Fruit fly (Drosophila melanogaster): ENCODE measurements around the gene CG3436.

CG3436 gene

DNA sequence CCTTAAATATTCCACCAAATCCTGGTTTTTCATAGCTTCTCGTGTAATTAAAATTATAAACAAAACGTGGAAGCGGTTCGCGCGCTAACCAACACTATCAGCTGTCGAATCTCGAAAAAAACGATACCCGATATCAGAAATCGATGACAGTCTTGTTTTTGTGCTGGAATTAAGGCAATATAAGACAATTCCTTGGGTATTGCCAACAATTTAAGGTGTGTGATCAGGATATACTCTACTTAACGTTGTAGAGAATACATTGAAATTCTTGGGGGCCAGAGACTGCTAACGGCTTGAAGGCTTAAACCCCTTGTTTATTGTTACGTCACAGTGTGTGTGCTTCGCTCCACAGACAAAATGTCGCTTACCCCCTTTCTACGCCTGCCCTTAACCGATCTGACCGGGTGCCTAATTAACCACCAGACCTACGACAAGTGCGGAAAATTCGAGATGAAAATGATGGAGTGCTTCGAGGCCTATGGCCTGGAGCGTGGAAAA, 565 bp upstream of the CG3436 start, which contains the start of gene Pus10 (continued):
- TF ChIP-seq CG2199 (GFP tag; IDR thresholded peaks at IDR 0.05) (no peak), CG15601 (tag; optimal IDR thresholded peaks at IDR 0.05) (no peak), Vsx1 (GFP tag; optimal IDR thresholded peaks at IDR 0.05) (peak; percentile 50), CG34376 (GFP tag; optimal IDR thresholded peaks at IDR 0.05) (no peak), crp (GFP tag; optimal IDR thresholded peaks at IDR 0.05) (peak; percentile 54 to 92), CG4282 (GFP tag; optimal IDR thresholded peaks at IDR 0.05) (no peak), abd-A (tag; optimal IDR thresholded peaks at IDR 0.05) (no peak), CG11456 (GFP tag; IDR thresholded peaks at IDR 0.05) (no peak), CG14710 (tag; optimal IDR thresholded peaks at IDR 0.05) (peak; percentile 5), CG9932 (GFP tag; IDR thresholded peaks at IDR 0.05) (no peak), wek (GFP tag; optimal IDR thresholded peaks at IDR 0.05) (no peak), cas (GFP tag; IDR thresholded peaks at IDR 0.05) (no peak), prd (optimal IDR thresholded peaks at IDR 0.05) (no peak), prd (GFP tag; IDR thresholded peaks at IDR 0.05) (no peak), chif (GFP tag; optimal IDR thresholded peaks at IDR 0.05) (no peak), CG10654 (GFP tag; optimal IDR thresholded peaks at IDR 0.05) (no peak), Sry-β (GFP tag; optimal IDR thresholded peaks at IDR 0.05) (no peak), sisA (GFP tag; IDR thresholded peaks at IDR 0.05) (no peak), CG10543 (GFP tag; optimal IDR thresholded peaks at IDR 0.05) (peak; percentile 9), fu2 (GFP tag; optimal IDR thresholded peaks at IDR 0.05) (no peak), CG10979 (tag; optimal IDR thresholded peaks at IDR 0.05) (no peak), CG14441 (GFP tag; IDR thresholded peaks at IDR 0.05) (no peak), CG17385 (GFP tag; optimal IDR thresholded peaks at IDR 0.05) (no peak), org-1 (GFP tag; optimal IDR thresholded peaks at IDR 0.05) (no peak), CG1647 (GFP tag; optimal IDR thresholded peaks at IDR 0.05) (no peak), psq (GFP tag; optimal IDR thresholded peaks at IDR 0.05) (no peak), Poxn (GFP tag; IDR thresholded peaks at IDR 0.05) (no peak), vvl (GFP tag; IDR thresholded peaks at IDR 0.05) (no peak), twi (tag; optimal IDR thresholded peaks at IDR 0.05) (no peak), CG7928 (GFP tag; optimal IDR thresholded peaks at IDR 0.05) (no peak), NFAT (GFP tag; IDR thresholded peaks at IDR 0.05) (no peak), Meics (GFP tag; optimal IDR thresholded peaks at IDR 0.05) (no peak), Lpt (GFP tag; optimal IDR thresholded peaks at IDR 0.05) (no peak), luna (GFP tag; optimal IDR thresholded peaks at IDR 0.05) (no peak), CG32532 (GFP tag; IDR thresholded peaks at IDR 0.05) (no peak), CG13894 (tag; optimal IDR thresholded peaks at IDR 0.05) (no peak), CG17912 (GFP tag; optimal IDR thresholded peaks at IDR 0.05) (no peak), CG8281 (tag; optimal IDR thresholded peaks at IDR 0.05) (no peak), stwl (tag; optimal IDR thresholded peaks at IDR 0.05) (peak; percentile 64), zfh1 (GFP tag; IDR thresholded peaks at IDR 0.05) (no peak), ase (GFP tag; IDR thresholded peaks at IDR 0.05) (no peak), Dfd (GFP tag; optimal IDR thresholded peaks at IDR 0.05) (no peak), CG17359 (tag; optimal IDR thresholded peaks at IDR 0.05) (no peak), cato (GFP tag; optimal IDR thresholded peaks at IDR 0.05; ENCODE audit: borderline replicate concordance) (no peak), maf-S (GFP tag; optimal IDR thresholded peaks at IDR 0.05) (no peak), Chrac-16 (GFP tag; optimal IDR thresholded peaks at IDR 0.05) (no peak), Atf-2 (GFP tag; optimal IDR thresholded peaks at IDR 0.05) (no peak), Bteb2 (GFP tag; optimal IDR thresholded peaks at IDR 0.05) (no peak), CG1792 (GFP tag; optimal IDR thresholded peaks at IDR 0.05) (no peak), ap (GFP tag; IDR thresholded peaks at IDR 0.05) (no peak), CG30431 (GFP tag; optimal IDR thresholded peaks at IDR 0.05) (no peak), usp (GFP tag; optimal IDR thresholded peaks at IDR 0.05) (no peak)

Data from whole organism, embryonic.